Worm (Caenorhabditis elegans) whole organism, L4/young adult: Measurements from ENCODE around the gene C09B8.3.

Experiments
- W03F9.2 ChIP-seq: fragments of 150-350 bp; optimal IDR thresholded peaks from 2 replicates; lab custom pipeline; 2014; ENCODE audit warnings: missing biosample characterization, missing genetic modification characterization
- dao-5 ChIP-seq: sonication (generic microtip); optimal IDR thresholded peaks from 2 replicates; lab custom pipeline; 2016; ENCODE audit warnings: missing genotype, missing genetic modification characterization, moderate library complexity, missing compliant biosample characterization
- him-1 ChIP-seq: sonication (generic microtip); optimal IDR thresholded peaks from 2 replicates; lab custom pipeline; 2016; ENCODE audit warnings: missing genotype, missing genetic modification reagents, missing genetic modification characterization, missing compliant biosample characterization

C09B8.3 gene

DNA sequence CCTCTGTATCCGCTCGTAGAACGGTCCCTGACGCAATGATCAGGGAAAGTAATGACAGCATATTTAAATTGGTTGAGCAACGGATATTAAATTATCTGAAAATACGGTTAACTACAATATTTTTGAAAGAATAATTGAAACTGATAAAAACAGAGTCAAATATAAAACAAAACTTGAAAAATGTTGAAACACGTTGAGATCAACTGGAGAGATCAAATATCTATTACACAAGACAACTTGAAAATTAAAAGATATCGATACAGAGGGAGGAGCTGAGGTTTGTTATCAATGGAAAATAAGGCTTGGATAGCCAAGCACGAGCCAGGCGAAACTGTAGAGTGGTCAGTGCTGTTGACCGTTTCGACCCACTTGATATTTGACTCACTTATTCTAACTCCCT, at the start of gene C09B8.3:
C09B8.3 (minus strand) TSS at position 101 of the 400 bp plus-strand sequence.
- TF ChIP-seq him-1: no peak
- TF ChIP-seq dao-5 (tag; lab: Kevin White, UChicago): no peak
- no peak for TF ChIP-seq W03F9.2 (tag; lab: Kevin White, UChicago)

DNA sequence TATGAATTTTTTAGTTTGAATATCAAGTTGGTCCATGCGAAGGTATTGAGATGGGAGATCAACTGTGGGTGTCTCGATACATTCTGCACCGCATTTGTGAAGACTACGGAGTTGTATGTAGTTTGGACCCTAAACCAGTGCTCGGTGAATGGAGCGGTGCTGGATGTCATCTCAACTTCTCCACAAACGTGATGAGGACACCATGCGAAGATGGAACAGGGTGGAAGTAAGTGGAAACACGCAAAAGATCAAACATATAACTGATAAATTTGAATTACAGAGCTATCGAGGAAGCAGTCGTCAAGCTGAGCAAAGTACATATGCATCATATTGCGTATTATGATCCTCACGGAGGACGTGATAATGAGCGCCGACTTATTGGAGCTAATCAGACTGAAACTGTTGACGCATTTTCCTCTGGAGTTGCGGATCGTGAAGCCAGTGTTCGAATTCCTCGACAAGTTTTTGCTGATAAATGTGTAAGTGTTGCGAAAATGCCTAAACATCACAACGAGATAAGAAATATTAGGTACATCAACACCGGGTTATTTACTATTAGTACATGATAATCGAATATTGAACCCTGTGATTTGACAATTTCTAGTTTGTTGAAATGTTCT, 48.8 kb upstream of the C09B8.3 start:
- no peak for TF ChIP-seq W03F9.2 (tag; lab: Kevin White, UChicago)
- no peak for TF ChIP-seq dao-5 (tag; lab: Kevin White, UChicago)
- no peak for TF ChIP-seq him-1

DNA sequence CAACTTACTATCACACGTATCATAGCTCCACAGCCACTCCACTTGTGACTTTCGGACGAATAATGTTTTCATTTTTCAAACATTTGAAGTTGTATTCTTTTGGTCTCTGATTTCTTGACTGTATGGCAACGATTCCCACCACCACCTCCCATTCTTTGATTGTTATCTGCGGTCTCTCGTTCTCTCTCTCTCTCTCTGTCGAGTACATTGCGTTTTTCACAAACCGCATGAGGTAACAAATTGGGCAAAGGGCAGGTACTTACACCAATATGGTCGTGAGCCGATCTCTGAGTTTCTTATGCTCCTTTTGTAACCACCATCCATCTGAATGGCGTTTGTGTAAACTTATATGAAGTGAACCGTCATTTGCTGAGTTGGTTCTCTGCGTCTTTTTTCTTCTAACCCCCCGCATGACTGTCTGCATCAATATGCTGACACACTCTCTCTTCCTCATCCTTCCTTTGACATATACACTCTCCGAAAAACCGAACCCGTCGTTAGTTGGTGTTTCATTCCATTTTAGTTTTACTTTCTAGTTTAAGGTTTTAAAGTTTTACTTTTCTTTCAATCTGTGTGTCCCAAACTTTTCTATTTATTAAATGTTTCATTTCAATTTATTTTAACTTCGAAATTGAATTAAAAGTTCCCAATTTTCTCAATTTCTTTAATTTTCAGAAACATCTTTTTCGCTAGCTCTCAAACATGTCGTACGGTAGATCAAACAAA, 47.3 kb upstream of the C09B8.3 start, which contains the start of gene gln-1:
gln-1 (plus strand) TSS at position 676 of the 726 bp plus-strand sequence.
- TF ChIP-seq W03F9.2 (tag; lab: Kevin White, UChicago) (no peak), him-1 (no peak), dao-5 (tag; lab: Kevin White, UChicago) (no peak)

DNA sequence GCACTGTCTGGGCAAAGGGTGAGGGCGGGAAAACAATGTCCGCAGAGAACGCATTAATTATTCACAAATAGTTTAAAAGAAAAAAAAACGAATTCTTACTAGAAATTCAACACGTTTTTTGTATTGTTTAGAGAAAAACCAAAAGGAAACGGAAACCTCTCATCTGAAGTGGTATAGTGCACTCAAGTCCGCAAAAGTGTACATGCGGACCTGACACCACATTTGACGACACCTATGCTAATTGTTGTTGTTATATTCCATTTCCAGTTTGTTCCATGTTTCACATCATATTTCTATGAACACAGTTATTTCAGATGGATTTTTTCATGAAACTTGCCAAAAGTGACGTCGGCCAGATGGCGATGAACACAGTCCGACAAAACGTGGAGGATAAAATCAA, 42.3 kb upstream of the C09B8.3 start, which contains the start of gene C45B2.6:
C45B2.6 (plus strand) TSS at position 136 of the 400 bp plus-strand sequence.
- TF ChIP-seq W03F9.2 (tag; lab: Kevin White, UChicago): no peak
- TF ChIP-seq him-1: no peak
- TF ChIP-seq dao-5 (tag; lab: Kevin White, UChicago): no peak

DNA sequence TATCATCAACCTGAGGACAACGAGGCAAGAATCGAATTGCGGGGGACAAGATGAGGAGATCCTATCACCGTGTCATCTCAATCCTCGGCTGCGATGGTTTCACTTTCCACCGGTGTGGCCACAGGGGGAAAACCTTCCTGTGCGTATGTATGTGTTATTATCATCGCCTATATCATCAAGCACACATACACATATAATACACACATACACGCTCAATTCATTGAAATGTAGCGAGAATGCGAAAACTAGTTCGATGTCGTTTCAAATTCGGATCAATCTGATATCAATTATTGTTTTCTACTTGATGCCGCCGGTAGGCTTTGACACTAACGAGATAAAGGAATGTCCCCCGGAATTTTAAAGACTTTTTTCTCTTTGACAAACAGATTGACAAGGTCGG, 40.4 kb upstream of the C09B8.3 start:
- no peak for TF ChIP-seq W03F9.2 (tag; lab: Kevin White, UChicago)

DNA sequence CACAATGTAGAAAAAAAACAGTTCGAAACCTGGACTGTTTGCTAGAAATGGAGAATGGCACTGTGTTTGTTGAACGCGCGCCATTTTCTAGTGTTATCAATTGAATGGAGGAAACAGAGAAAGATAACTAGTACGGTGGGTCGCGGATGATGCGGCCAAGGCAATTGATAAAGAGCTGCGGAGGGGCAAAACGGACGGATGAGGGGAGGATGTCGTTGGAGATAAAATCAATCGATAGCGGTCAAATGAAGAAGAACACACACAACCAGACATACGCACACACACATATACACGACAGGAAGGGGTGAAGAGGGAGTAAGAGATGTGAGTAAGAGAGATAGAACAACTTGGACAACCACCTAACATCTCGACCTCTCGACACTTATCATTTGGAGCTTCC, 39.6 kb upstream of the C09B8.3 start:
- TF ChIP-seq him-1: no peak
- no peak for TF ChIP-seq W03F9.2 (tag; lab: Kevin White, UChicago)
- no peak for TF ChIP-seq dao-5 (tag; lab: Kevin White, UChicago)

DNA sequence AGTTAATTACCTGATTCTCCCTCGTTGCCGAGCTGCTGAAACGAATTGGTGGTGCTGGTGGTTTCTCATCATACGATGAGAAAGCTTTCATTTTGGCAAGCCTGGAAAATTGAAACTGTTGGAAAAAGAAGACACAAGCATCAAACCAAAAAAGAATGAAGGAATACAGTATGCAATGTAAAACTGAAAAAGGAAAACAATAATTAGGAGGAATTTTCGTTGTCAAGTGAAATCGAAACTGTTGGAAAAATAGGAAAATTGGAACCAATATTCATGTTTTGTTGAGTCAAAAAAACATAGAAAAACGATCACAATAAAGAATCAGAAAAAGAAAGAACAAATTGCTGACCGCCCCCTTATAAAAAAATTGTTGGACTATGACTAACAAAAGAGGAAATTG, 38.0 kb upstream of the C09B8.3 start, which contains the start of gene pak-1:
pak-1 (minus strand) TSS at position 101 of the 400 bp plus-strand sequence.
- TF ChIP-seq dao-5 (tag; lab: Kevin White, UChicago) (no peak), him-1 (no peak), W03F9.2 (tag; lab: Kevin White, UChicago) (no peak)

DNA sequence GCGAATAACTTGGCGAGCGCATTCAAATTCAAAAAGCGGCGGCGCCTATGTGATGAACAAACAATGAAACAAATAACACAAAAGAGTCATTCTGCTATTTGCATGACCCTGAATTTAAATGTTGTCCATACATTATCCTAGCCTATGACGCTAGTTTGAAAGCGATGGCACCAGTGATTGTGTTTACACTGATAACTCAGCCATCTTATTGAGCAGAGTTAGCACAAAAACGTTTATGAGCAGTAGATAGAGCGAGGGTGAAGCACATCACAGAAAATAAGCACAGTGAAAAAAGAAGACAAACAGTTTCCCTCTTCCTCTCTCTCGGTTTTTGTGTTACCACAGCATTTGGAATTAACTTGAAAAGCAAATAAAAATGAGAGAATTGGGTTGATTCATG, 32.8 kb upstream of the C09B8.3 start:
- TF ChIP-seq dao-5 (tag; lab: Kevin White, UChicago) (no peak), him-1 (no peak), W03F9.2 (tag; lab: Kevin White, UChicago) (no peak)

DNA sequence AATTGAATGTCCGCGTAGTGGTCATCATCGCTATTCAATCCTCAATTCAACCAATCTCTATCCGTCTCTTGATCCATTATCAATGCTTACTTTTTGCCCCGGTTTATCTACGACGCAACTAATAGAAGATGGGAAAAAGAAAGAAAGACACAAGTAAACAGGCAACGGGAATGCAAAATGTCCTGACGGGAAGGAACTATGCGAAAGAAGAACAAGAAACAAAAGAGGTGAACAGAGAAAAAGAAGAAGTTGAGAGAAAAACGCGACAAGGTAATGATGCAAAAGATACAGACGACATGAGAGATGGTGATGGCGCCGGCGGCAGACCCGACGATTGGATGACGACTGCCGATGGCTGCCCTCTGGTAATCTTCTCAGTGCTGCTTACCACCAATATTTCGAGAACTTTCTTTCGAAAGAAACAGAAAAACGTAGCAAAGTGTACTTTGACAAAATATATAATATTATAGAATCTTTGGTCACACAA, 31.6 kb upstream of the C09B8.3 start:
- TF ChIP-seq dao-5 (tag; lab: Kevin White, UChicago) (no peak), W03F9.2 (tag; lab: Kevin White, UChicago) (peak; percentile 58), him-1 (no peak)

DNA sequence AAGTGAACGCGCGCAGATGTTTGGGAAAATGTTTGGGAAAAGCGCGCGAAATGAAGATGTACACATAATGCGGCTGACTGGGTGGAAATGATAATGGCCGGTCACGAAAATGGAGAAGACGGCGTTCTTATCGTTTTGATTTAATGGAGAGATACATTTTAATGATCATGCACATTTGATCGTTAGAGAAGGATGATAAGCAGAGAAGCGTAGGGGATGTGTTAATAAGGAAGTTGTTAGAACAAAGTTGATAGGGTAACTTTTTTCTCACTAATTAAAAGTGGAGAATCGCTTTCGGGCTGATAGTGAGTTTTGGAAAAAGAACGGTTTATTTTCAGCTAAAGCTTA, 30.6 kb upstream of the C09B8.3 start:
- TF ChIP-seq dao-5 (tag; lab: Kevin White, UChicago) (no peak), him-1 (no peak), W03F9.2 (tag; lab: Kevin White, UChicago) (no peak)

DNA sequence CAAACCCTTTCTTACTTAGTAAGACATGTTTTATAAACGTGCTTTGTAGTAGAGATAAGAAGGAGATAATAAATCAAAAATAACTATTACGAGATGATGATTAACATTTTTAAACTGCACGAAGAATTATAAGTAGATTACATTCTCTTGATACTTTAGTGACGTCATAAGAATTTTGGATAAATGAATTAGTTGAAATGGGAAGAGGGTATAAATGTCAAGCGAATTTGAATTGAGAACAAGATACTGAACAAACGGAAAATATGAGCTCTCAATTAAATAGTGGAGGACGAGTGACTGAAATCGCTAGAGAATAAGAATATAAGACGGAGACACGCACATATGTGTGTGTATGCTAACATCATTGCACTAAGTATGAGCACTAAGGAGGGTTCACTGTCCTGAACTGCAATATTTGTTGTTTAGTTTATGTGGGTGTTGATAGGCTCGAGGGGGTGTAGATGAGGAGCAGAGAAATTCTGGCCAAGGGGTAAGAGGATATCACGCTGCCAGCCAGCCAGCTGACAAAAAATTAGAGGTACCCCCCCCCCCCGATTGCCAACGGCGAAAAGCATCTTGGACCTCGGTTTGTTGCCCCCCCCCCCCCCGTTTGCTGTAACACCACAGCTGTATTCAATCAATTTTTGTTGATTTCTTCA, 30.1 kb upstream of the C09B8.3 start:
- TF ChIP-seq dao-5 (tag; lab: Kevin White, UChicago) (no peak), W03F9.2 (tag; lab: Kevin White, UChicago) (no peak), him-1 (no peak)

DNA sequence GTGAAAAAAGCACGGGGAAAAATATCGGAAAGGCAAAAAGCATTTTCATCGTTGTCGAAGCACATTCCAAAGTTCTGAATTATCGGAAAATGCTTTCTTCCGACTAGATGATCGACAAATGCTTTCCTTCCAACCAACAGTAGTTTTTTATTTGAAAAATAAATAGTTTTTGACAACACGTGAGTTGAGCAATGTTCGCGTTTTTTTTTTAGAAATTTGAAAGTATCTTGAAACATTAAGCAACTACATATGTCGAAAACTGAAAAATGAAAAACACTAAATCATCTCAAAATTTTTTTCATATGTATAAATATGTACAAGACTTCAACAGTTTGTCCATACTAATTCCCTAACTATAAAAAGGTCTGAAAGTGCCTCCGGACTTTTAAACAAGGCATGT, 29.1 kb upstream of the C09B8.3 start, which contains the start of gene hsp-25:
hsp-25 (minus strand) TSS at position 101 of the 400 bp plus-strand sequence.
- TF ChIP-seq dao-5 (tag; lab: Kevin White, UChicago) (no peak), W03F9.2 (tag; lab: Kevin White, UChicago) (no peak), him-1 (no peak)

DNA sequence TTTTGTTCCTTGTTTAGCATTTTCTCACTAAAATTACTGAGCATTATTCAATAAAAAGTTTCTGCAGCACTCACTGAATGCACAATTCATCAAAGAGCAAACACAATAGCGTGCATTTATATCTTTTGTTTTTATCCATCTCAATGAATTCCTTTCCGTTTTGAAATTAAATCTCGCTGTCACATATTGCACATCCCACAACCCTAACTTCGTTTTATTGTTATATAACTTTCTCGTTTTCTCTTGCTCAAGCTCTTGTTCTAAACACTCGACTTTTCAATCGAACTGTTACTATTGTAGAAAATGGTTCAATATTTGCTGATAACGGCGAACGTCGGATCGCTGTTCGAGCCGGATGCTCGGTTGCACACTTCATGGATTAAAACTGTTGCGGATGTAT, 20.7 kb upstream of the C09B8.3 start, which contains the start of gene ipp-5:
ipp-5 (plus strand) TSS at position 301 of the 400 bp plus-strand sequence.
- TF ChIP-seq W03F9.2 (tag; lab: Kevin White, UChicago) (no peak), dao-5 (tag; lab: Kevin White, UChicago) (no peak), him-1 (no peak)

DNA sequence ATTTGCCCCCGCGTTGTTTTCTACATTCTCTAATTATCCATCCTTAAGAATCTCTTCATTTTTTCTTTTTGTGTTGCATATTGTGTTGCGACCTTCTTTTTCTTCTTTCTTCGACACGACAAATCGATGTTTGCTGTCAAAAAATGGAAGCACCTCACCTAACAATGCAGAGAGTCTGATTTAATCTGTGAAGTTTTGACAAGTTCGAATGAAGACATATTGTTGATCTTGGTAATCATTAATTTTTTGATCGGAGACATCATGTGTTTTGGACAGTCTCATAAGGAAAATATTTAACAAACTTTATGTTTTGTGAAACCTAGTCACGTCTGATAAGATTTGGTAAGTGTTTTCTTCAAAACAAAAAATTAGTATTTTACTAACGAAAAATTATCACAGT, 18.6 kb upstream of the C09B8.3 start:
- TF ChIP-seq him-1: no peak
- TF ChIP-seq dao-5 (tag; lab: Kevin White, UChicago): no peak
- TF ChIP-seq W03F9.2 (tag; lab: Kevin White, UChicago): no peak
